Worm (Caenorhabditis elegans): Measurements from ENCODE around the gene Y38E10A.24.

Y38E10A.24 gene

ce11 chrII:12696116-12696515 lies 17.3 kb downstream of the Y38E10A.24 start:
- TF ChIP-seq tbx-2 (tag; optimal IDR thresholded peaks at IDR 0.05): no peak
- no peak for TF ChIP-seq snpc-4 (tag; optimal IDR thresholded peaks at IDR 0.05)
- no peak for TF ChIP-seq elt-2 (tag; optimal IDR thresholded peaks at IDR 0.05)
- no peak for TF ChIP-seq pha-4 (tag; optimal IDR thresholded peaks at IDR 0.05)
- TF ChIP-seq sea-2 (GFP tag; optimal IDR thresholded peaks at IDR 0.05): no peak
- no peak for TF ChIP-seq lsy-12 (tag; optimal IDR thresholded peaks at IDR 0.05)
- TF ChIP-seq nhr-12 (tag; optimal IDR thresholded peaks at IDR 0.05): no peak
- no peak for TF ChIP-seq nhr-43 (tag; optimal IDR thresholded peaks at IDR 0.05; ENCODE audit: poor library complexity, severe bottlenecking)
- TF ChIP-seq elt-3 (tag; optimal IDR thresholded peaks at IDR 0.05): no peak

ce11 chrII:12711490-12711889 lies 32.7 kb downstream of the Y38E10A.24 start:
- TF ChIP-seq unc-39 (tag; optimal IDR thresholded peaks at IDR 0.05) (no peak), ceh-16 (tag; optimal IDR thresholded peaks at IDR 0.05) (no peak), skn-1 (tag; optimal IDR thresholded peaks at IDR 0.05) (no peak), fos-1 (tag; optimal IDR thresholded peaks at IDR 0.05) (no peak), egl-5 (tag; optimal IDR thresholded peaks at IDR 0.05) (no peak), ztf-11 (tag; optimal IDR thresholded peaks at IDR 0.05) (no peak), ceh-9 (tag; optimal IDR thresholded peaks at IDR 0.05) (no peak), R02D3.7 (tag; optimal IDR thresholded peaks at IDR 0.05) (no peak), nfya-1 (tag; optimal IDR thresholded peaks at IDR 0.05; ENCODE audit: insufficient read depth) (no peak)

DNA sequence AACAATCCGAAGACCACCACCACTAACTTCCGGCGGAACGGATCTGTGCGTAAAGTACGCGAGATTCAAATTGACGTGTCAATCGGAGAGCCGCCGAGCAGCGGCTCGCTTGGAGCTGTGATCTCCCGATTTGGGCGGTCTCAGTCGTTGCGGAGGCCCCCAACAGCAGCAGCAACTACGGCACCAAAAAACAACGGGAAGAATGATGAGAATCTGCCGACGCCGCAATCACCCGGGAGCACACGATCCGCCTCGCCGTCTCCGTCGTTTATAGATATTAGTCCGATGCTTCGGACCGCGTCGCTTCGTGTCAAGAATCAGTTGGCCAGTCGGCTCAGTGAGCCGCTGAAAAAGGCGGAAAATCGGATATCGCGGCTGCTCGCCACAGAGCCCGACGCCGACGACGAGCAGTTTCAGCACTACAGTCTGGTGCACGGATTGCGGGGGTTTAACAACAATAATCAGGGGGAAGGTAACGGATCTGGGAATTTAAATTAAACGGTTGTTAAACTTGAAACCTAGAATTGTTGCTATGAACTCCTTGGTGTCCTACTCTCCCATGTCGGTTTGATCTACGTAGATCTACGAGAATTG lies 37.0 kb downstream of the Y38E10A.24 start:
- no peak for TF ChIP-seq ceh-16 (tag; optimal IDR thresholded peaks at IDR 0.05)
- no peak for TF ChIP-seq nhr-77 (tag; optimal IDR thresholded peaks at IDR 0.05)
- TF ChIP-seq fos-1 (tag; optimal IDR thresholded peaks at IDR 0.05): no peak
- no peak for TF ChIP-seq skn-1 (tag; optimal IDR thresholded peaks at IDR 0.05)
- no peak for TF ChIP-seq R02D3.7 (tag; optimal IDR thresholded peaks at IDR 0.05)

- TF ChIP-seq ceh-9 (tag; optimal IDR thresholded peaks at IDR 0.05) (no peak), ZK546.5 (tag; optimal IDR thresholded peaks at IDR 0.05) (no peak), nhr-76 (tag; optimal IDR thresholded peaks at IDR 0.05) (no peak), lin-39 (tag; optimal IDR thresholded peaks at IDR 0.05) (no peak), jun-1 (tag; optimal IDR thresholded peaks at IDR 0.05) (no peak), mml-1 (tag; optimal IDR thresholded peaks at IDR 0.05) (no peak), nfya-1 (tag; optimal IDR thresholded peaks at IDR 0.05; ENCODE audit: insufficient read depth) (peak; percentile 92)
Observed at ce11 chrII:12722049-12722448, 43.2 kb downstream of the Y38E10A.24 start.

DNA sequence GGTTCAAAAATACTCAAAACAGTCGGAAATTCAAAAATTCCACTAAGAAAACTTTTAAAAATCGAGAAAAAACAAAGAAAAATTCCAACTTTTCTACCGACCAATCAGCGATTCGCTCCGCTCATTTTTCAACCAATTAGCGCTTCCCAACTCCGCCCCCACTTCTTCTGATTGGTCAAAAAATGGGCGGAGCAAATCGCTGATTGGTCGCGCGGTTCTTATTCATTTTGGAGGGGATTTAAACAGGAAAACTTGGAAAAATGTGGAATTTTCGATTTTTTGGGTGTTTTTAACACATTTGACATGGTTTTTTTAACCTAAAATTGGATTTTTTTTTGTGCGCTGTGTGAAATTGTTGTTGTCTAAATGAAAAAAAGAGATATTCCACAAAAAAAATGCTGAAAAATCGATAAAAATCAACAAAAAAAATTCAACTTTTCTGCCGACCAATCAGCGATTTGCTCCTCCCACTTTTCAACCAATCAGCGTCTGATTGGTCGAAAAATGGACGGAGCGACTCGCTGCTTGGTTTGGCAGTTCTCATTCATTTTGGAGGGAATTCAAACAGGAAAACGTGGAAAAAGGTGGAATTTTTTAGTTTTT lies 44.0 kb downstream of the Y38E10A.24 start:
- no peak for TF ChIP-seq elt-2 (tag; optimal IDR thresholded peaks at IDR 0.05)
- peak; percentile 92 for TF ChIP-seq nfya-1 (tag; optimal IDR thresholded peaks at IDR 0.05; ENCODE audit: insufficient read depth)

DNA sequence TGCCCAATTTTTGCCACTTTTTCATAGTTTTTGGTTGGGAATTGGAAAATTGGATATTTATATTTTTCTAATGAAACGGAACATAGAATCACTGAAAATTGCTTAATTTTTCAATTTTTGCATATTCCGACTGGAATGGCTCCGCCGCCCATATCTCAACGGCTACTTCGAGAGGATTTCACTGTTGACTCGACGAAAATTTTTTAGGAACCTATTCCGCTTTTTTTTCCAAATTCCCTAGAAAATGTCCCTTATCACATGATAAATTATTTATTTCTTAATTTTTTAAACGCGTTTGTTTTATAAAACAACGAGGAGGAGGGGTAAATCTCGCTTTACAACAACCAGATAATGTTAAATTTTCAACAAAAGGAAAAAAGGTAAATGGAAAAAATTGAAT lies 47.9 kb downstream of the Y38E10A.24 start:
- TF ChIP-seq skn-1 (tag; optimal IDR thresholded peaks at IDR 0.05): no peak
- TF ChIP-seq lin-39 (tag; optimal IDR thresholded peaks at IDR 0.05): no peak
- TF ChIP-seq nhr-25 (tag; optimal IDR thresholded peaks at IDR 0.05): no peak
- no peak for TF ChIP-seq nhr-43 (tag; optimal IDR thresholded peaks at IDR 0.05; ENCODE audit: poor library complexity, severe bottlenecking)
- TF ChIP-seq nfya-1 (tag; optimal IDR thresholded peaks at IDR 0.05; ENCODE audit: insufficient read depth): no peak
- TF ChIP-seq elt-1 (tag; optimal IDR thresholded peaks at IDR 0.05): no peak
- no peak for TF ChIP-seq pha-4 (tag; optimal IDR thresholded peaks at IDR 0.05)
- TF ChIP-seq elt-2 (tag; optimal IDR thresholded peaks at IDR 0.05): no peak
- TF ChIP-seq jun-1 (tag; optimal IDR thresholded peaks at IDR 0.05): no peak
- TF ChIP-seq nhr-76 (tag; optimal IDR thresholded peaks at IDR 0.05): no peak
- TF ChIP-seq ceh-82 (tag; optimal IDR thresholded peaks at IDR 0.05): no peak
- no peak for TF ChIP-seq mml-1 (tag; optimal IDR thresholded peaks at IDR 0.05)
- no peak for TF ChIP-seq mdl-1 (tag; optimal IDR thresholded peaks at IDR 0.05)
- no peak for TF ChIP-seq fos-1 (tag; optimal IDR thresholded peaks at IDR 0.05)
- no peak for TF ChIP-seq fkh-10 (GFP tag; optimal IDR thresholded peaks at IDR 0.05)
- no peak for TF ChIP-seq fkh-2 (tag; optimal IDR thresholded peaks at IDR 0.05)
- no peak for TF ChIP-seq ama-1 (optimal IDR thresholded peaks at IDR 0.05)

Measured in whole organism, L3 larva.